Fruit fly (Drosophila melanogaster) whole organism, adult: Measurements from ENCODE around the gene CG1812.
A peak's percentile ranks its signal among the peaks of the same experiment; 100 is the strongest.

Experiments
- CG11617 ChIP-seq: fragments of 200-800 bp; sonication (Bioruptor generic); optimal IDR thresholded peaks from 2 replicates; lab custom pipeline; 2017; ENCODE audit warnings: mild to moderate bottlenecking, missing biosample characterization, missing genetic modification reagents, missing genetic modification characterization
- CG12768 ChIP-seq: fragments of 200-800 bp; sonication (Bioruptor generic); optimal IDR thresholded peaks from 2 replicates; lab custom pipeline; 2017; ENCODE audit warnings: missing biosample characterization, missing genetic modification characterization, mild to moderate bottlenecking, moderate library complexity, missing genetic modification reagents
- CG14711 ChIP-seq: fragments of 200-800 bp; sonication (Bioruptor generic); optimal IDR thresholded peaks from 2 replicates; lab custom pipeline; 2018; ENCODE audit warnings: missing biosample characterization, mild to moderate bottlenecking, missing genetic modification characterization, moderate library complexity
- CG1620 ChIP-seq: fragments of 200-800 bp; sonication (Bioruptor generic); optimal IDR thresholded peaks from 2 replicates; lab custom pipeline; 2016; ENCODE audit warnings: missing biosample characterization, missing genetic modification characterization
- CG33017 ChIP-seq: fragments of 200-800 bp; sonication (Bioruptor generic); optimal IDR thresholded peaks from 2 replicates; lab custom pipeline; 2018; ENCODE audit warnings: missing biosample characterization, mild to moderate bottlenecking, missing genetic modification characterization, moderate library complexity
- CG5204 ChIP-seq: fragments of 200-800 bp; sonication (Bioruptor generic); optimal IDR thresholded peaks from 2 replicates; lab custom pipeline; 2016; ENCODE audit warnings: missing biosample characterization, missing genetic modification characterization
- CG7045 ChIP-seq: fragments of 200-800 bp; sonication (Bioruptor generic); optimal IDR thresholded peaks from 2 replicates; lab custom pipeline; 2017; ENCODE audit warnings: missing biosample characterization, mild to moderate bottlenecking, missing genetic modification characterization
- CG7101 ChIP-seq: fragments of 200-800 bp; sonication (Bioruptor generic); optimal IDR thresholded peaks from 2 replicates; lab custom pipeline; 2018; ENCODE audit warnings: missing biosample characterization, mild to moderate bottlenecking, missing genetic modification characterization, moderate library complexity
- Clk ChIP-seq: fragments of 200-800 bp; sonication (Bioruptor generic); optimal IDR thresholded peaks from 2 replicates; lab custom pipeline; 2017; ENCODE audit warnings: missing biosample characterization, missing genetic modification characterization
- Crg-1 ChIP-seq: fragments of 200-800 bp; sonication (Bioruptor generic); optimal IDR thresholded peaks from 2 replicates; lab custom pipeline; 2016; ENCODE audit warnings: missing biosample characterization, missing genetic modification characterization
- Hr96 ChIP-seq: fragments of 200-800 bp; sonication (Bioruptor generic); optimal IDR thresholded peaks from 2 replicates; lab custom pipeline; 2016; ENCODE audit warnings: missing biosample characterization, missing genetic modification characterization
- Mnt ChIP-seq: fragments of 200-800 bp; sonication (Bioruptor generic); optimal IDR thresholded peaks from 2 replicates; lab custom pipeline; 2016; ENCODE audit warnings: missing biosample characterization, mild to moderate bottlenecking, missing genetic modification characterization
- bab1 ChIP-seq: fragments of 200-800 bp; sonication (Bioruptor generic); optimal IDR thresholded peaks from 3 replicates; lab custom pipeline; 2019; ENCODE audit warnings: missing biosample characterization, mild to moderate bottlenecking, missing genetic modification characterization, moderate library complexity
- cic ChIP-seq: fragments of 200-800 bp; sonication (Bioruptor generic); optimal IDR thresholded peaks from 2 replicates; lab custom pipeline; 2017; ENCODE audit warnings: missing biosample characterization, mild to moderate bottlenecking, missing genetic modification characterization, moderate library complexity
- cnc ChIP-seq, 2 experiments: fragments of >200 bp; optimal IDR thresholded peaks; 2 replicates each; lab custom pipeline; 2017
- kay ChIP-seq: fragments of 200-800 bp; sonication (Bioruptor generic); peaks from one replicate; lab custom pipeline; 2016; ENCODE audit warnings: missing biosample characterization, missing genetic modification characterization, borderline replicate concordance
- ovo ChIP-seq: fragments of 200-800 bp; sonication (Bioruptor generic); optimal IDR thresholded peaks from 2 replicates; lab custom pipeline; 2016; ENCODE audit warnings: missing biosample characterization, missing genetic modification characterization
- pad ChIP-seq: fragments of 200-800 bp; sonication (Bioruptor generic); optimal IDR thresholded peaks from 3 replicates; lab custom pipeline; 2017; ENCODE audit warnings: missing biosample characterization, missing genetic modification characterization, mild to moderate bottlenecking, moderate library complexity, missing genetic modification reagents
- tj ChIP-seq: fragments of 200-800 bp; sonication (Bioruptor generic); optimal IDR thresholded peaks from 3 replicates; lab custom pipeline; 2017; ENCODE audit warnings: missing biosample characterization, mild to moderate bottlenecking, missing genetic modification characterization, moderate library complexity
- toe ChIP-seq: fragments of 200-800 bp; sonication (Bioruptor generic); optimal IDR thresholded peaks from 2 replicates; lab custom pipeline; 2016; ENCODE audit warnings: missing biosample characterization, missing genetic modification characterization

CG1812 gene

dm6 chrX:20507785-20508184 is 3.6 kb upstream of the CG1812 start:
- TF ChIP-seq CG33017 (tag; lab: Kevin White, UChicago) (no peak), kay (GFP tag; lab: Kevin White, UChicago) (no peak), pad (GFP tag; lab: Kevin White, UChicago) (no peak), Mnt (GFP tag; lab: Kevin White, UChicago) (no peak), CG5204 (GFP tag; lab: Kevin White, UChicago) (no peak), CG7101 (tag; lab: Kevin White, UChicago) (no peak), CG14711 (tag; lab: Kevin White, UChicago) (no peak)

- TF ChIP-seq tj = peak; percentile 49
- no peak for TF ChIP-seq Crg-1
These were observed 1.6 kb upstream of the CG1812 start for dm6 chrX:20509535-20510424.

- TF ChIP-seq CG5204 (GFP tag; lab: Kevin White, UChicago) (no peak), toe (GFP tag; lab: Kevin White, UChicago) (peak; percentile 61), pad (GFP tag; lab: Kevin White, UChicago) (peak; percentile 62), kay (GFP tag; lab: Kevin White, UChicago) (no peak), Crg-1 (peak; percentile 84), CG7045 (GFP tag; lab: Kevin White, UChicago) (peak; percentile 13), Mnt (GFP tag; lab: Kevin White, UChicago) (peak; percentile 75), CG14711 (tag; lab: Kevin White, UChicago) (peak; percentile 46), bab1 (GFP tag; lab: Kevin White, UChicago) (peak; percentile 72), CG1620 (GFP tag; lab: Kevin White, UChicago) (peak; percentile 90), CG11617 (GFP tag; lab: Kevin White, UChicago) (no peak), Clk (GFP tag; lab: Kevin White, UChicago) (no peak), cic (GFP tag; lab: Kevin White, UChicago) (peak; percentile 29), CG7101 (tag; lab: Kevin White, UChicago) (peak; percentile 67), Hr96 (peak; percentile 73), tj (no peak), ovo (GFP tag; lab: Kevin White, UChicago) (peak; percentile 73), CG33017 (tag; lab: Kevin White, UChicago) (no peak), CG12768 (GFP tag; lab: Kevin White, UChicago) (peak; percentile 8), cnc (optimal IDR thresholded peaks at IDR 0.05; lab: Kevin White, UChicago) (no peak)
These were observed 804 bp upstream of the CG1812 start, which contains the start of gene RhoGAP19D for dm6 chrX:20510540-20510939. Gene RhoGAP19D (minus strand): TSS chrX:20510694.

- no peak for TF ChIP-seq Crg-1
- no peak for TF ChIP-seq Hr96
- no peak for TF ChIP-seq tj
- no peak for TF ChIP-seq cic (GFP tag; lab: Kevin White, UChicago)
- TF ChIP-seq CG1620 (GFP tag; lab: Kevin White, UChicago) = no peak
- no peak for TF ChIP-seq bab1 (GFP tag; lab: Kevin White, UChicago)
- no peak for TF ChIP-seq CG14711 (tag; lab: Kevin White, UChicago)
- TF ChIP-seq kay (GFP tag; lab: Kevin White, UChicago) = no peak
- TF ChIP-seq CG33017 (tag; lab: Kevin White, UChicago) = no peak
- TF ChIP-seq CG11617 (GFP tag; lab: Kevin White, UChicago) = no peak
- TF ChIP-seq cnc (optimal IDR thresholded peaks at IDR 0.05; lab: Kevin White, UChicago) = no peak
- TF ChIP-seq Mnt (GFP tag; lab: Kevin White, UChicago) = no peak
- no peak for TF ChIP-seq pad (GFP tag; lab: Kevin White, UChicago)
- TF ChIP-seq CG5204 (GFP tag; lab: Kevin White, UChicago) = no peak
These were observed 6.9 kb downstream of the CG1812 start for dm6 chrX:20518210-20518609.

- TF ChIP-seq toe (GFP tag; lab: Kevin White, UChicago) = peak; percentile 24
- peak; percentile 53 for TF ChIP-seq Hr96
- no peak for TF ChIP-seq pad (GFP tag; lab: Kevin White, UChicago)
- peak; percentile 29 for TF ChIP-seq CG14711 (tag; lab: Kevin White, UChicago)
- peak; percentile 47 for TF ChIP-seq CG7101 (tag; lab: Kevin White, UChicago)
- TF ChIP-seq CG12768 (GFP tag; lab: Kevin White, UChicago) = no peak
- peak; percentile 43 for TF ChIP-seq CG5204 (GFP tag; lab: Kevin White, UChicago)
- TF ChIP-seq Clk (GFP tag; lab: Kevin White, UChicago) = no peak
- TF ChIP-seq CG7045 (GFP tag; lab: Kevin White, UChicago) = peak; percentile 19
- no peak for TF ChIP-seq CG33017 (tag; lab: Kevin White, UChicago)
- TF ChIP-seq bab1 (GFP tag; lab: Kevin White, UChicago) = no peak
These were observed 7.7 kb downstream of the CG1812 start for dm6 chrX:20519049-20519448.

dm6 chrX:20519696-20520373 is 8.5 kb downstream of the CG1812 start:
- no peak for TF ChIP-seq CG14711 (tag; lab: Kevin White, UChicago)
- TF ChIP-seq toe (GFP tag; lab: Kevin White, UChicago) = no peak
- no peak for TF ChIP-seq cic (GFP tag; lab: Kevin White, UChicago)
- no peak for TF ChIP-seq tj
- no peak for TF ChIP-seq ovo (GFP tag; lab: Kevin White, UChicago)
- no peak for TF ChIP-seq bab1 (GFP tag; lab: Kevin White, UChicago)
- no peak for TF ChIP-seq Hr96
- TF ChIP-seq CG33017 (tag; lab: Kevin White, UChicago) = no peak
- TF ChIP-seq Mnt (GFP tag; lab: Kevin White, UChicago) = no peak
- no peak for TF ChIP-seq CG7101 (tag; lab: Kevin White, UChicago)
- no peak for TF ChIP-seq CG11617 (GFP tag; lab: Kevin White, UChicago)
- no peak for TF ChIP-seq CG7045 (GFP tag; lab: Kevin White, UChicago)
- TF ChIP-seq kay (GFP tag; lab: Kevin White, UChicago) = no peak
- TF ChIP-seq CG5204 (GFP tag; lab: Kevin White, UChicago) = no peak
- no peak for TF ChIP-seq Crg-1
- TF ChIP-seq cnc (optimal IDR thresholded peaks at IDR 0.05; lab: Kevin White, UChicago) = no peak
- TF ChIP-seq CG12768 (GFP tag; lab: Kevin White, UChicago) = no peak
- no peak for TF ChIP-seq Clk (GFP tag; lab: Kevin White, UChicago)
- TF ChIP-seq pad (GFP tag; lab: Kevin White, UChicago) = no peak
